Worm (Caenorhabditis elegans): Measurements from ENCODE around the gene C04C3.7.
"Not testable (repeated sequence)": the region's sequence is repeated elsewhere in the genome, so short reads cannot be mapped to it uniquely, and the experiment has no call there.

C04C3.7 gene

DNA sequence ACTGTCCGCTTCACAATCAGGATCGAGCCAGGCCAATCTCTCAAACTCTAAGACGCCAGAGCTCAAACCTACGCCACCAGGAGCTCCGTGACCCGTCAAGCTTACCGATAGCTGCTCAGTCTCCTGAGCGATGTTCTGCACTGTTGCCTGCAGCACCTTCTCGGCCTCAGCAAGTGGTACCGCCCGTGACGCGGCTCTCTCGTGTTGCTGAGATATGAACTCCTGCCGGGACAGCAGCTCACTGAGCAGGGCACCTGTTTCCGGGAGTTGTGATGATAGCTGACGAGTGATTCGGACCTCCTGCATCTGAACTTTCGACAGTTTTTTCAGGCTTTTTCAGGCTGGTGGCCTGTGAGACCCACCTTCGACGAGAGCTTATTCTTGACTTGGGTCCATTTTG, 35.2 kb downstream of the C04C3.7 start:
- TF ChIP-seq pqm-1 (tag; optimal IDR thresholded peaks at IDR 0.05) (no peak), che-1 (tag; optimal IDR thresholded peaks at IDR 0.05) (no peak), unc-55 (GFP tag; optimal IDR thresholded peaks at IDR 0.05) (no peak), sdc-2 (tag; optimal IDR thresholded peaks at IDR 0.05) (no peak), Y22D7AL.16 (tag; optimal IDR thresholded peaks at IDR 0.05) (no peak), T23F11.4 (GFP tag; optimal IDR thresholded peaks at IDR 0.05) (no peak), dmd-4 (tag; optimal IDR thresholded peaks at IDR 0.05; ENCODE audit: borderline replicate concordance) (no peak), npax-4 (tag; optimal IDR thresholded peaks at IDR 0.05) (no peak), hlh-15 (tag; optimal IDR thresholded peaks at IDR 0.05) (no peak), ztf-16 (tag; optimal IDR thresholded peaks at IDR 0.05) (no peak), pros-1 (tag; optimal IDR thresholded peaks at IDR 0.05) (no peak), syd-9 (tag; optimal IDR thresholded peaks at IDR 0.05) (no peak), nhr-11 (tag; optimal IDR thresholded peaks at IDR 0.05) (no peak), ceh-18 (tag; optimal IDR thresholded peaks at IDR 0.05) (no peak), hlh-13 (GFP tag; optimal IDR thresholded peaks at IDR 0.05) (no peak), sox-2 (GFP tag; IDR thresholded peaks at IDR 0.05) (no peak), F13H6.1 (tag; optimal IDR thresholded peaks at IDR 0.05) (no peak), pha-2 (tag; optimal IDR thresholded peaks at IDR 0.05) (no peak)

DNA sequence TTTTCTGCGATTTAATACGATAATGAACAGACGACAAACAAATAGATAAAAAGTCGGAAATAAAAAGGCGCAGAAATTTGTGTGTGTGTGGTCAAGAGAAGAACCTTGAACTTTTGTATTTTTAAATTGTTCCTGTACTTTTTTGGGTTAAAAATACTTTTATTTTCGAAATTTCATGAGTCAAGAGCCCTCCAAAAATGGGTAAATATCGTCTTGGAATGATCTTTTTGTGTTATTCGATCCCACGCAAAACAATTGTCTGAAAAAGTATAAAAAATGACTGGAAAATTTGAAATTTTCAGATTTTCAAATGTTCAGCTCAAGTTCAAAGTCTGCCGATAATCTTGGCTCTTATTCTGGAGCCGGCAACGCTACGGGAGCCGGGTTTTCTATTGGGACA, 37.7 kb downstream of the C04C3.7 start, which contains the start of gene C04C3.14:
C04C3.14 (plus strand) TSS at position 301 of the 400 bp plus-strand sequence.
- TF ChIP-seq hlh-30 (tag; optimal IDR thresholded peaks at IDR 0.05; ENCODE audit: insufficient read depth) (no peak), madf-2 (tag; optimal IDR thresholded peaks at IDR 0.05) (no peak), dve-1 (tag; optimal IDR thresholded peaks at IDR 0.05) (no peak), tbx-7 (tag; optimal IDR thresholded peaks at IDR 0.05) (no peak), pha-4 (tag; optimal IDR thresholded peaks at IDR 0.05) (no peak), fkh-6 (tag; optimal IDR thresholded peaks at IDR 0.05) (no peak), npax-4 (tag; optimal IDR thresholded peaks at IDR 0.05) (no peak), lim-6 (tag; optimal IDR thresholded peaks at IDR 0.05) (no peak), dmd-4 (tag; optimal IDR thresholded peaks at IDR 0.05; ENCODE audit: borderline replicate concordance) (no peak), ama-1 (optimal IDR thresholded peaks at IDR 0.05) (no peak), pax-1 (tag; optimal IDR thresholded peaks at IDR 0.05) (no peak), ceh-2 (tag; optimal IDR thresholded peaks at IDR 0.05) (no peak), mec-3 (tag; optimal IDR thresholded peaks at IDR 0.05; ENCODE audit: borderline replicate concordance) (no peak), ceh-48 (tag; optimal IDR thresholded peaks at IDR 0.05) (no peak)

DNA sequence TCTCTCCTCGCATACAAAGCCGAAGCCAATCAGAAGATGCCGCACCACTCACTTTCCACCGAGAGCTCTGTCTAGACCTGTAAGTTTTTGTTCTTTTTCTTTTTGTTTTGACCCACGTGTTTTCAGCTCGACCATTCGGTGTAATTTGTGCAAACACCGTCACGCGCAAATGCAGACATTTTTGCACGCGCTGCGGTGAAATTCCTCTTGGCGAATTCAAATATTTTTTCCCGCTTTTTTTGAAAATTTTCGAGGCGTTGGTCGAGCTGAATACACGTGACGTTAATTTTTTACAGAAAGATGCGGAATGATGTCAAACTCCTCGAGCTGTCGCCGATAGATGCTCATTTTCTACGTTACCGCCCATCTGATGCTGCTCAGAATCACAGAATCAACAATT, 39.2 kb downstream of the C04C3.7 start, which contains the start of gene C04C3.4:
C04C3.4 (plus strand) TSS at position 301 of the 400 bp plus-strand sequence.
- TF ChIP-seq ceh-30 (tag; optimal IDR thresholded peaks at IDR 0.05); ceh-22 (tag; optimal IDR thresholded peaks at IDR 0.05); unc-3 (GFP tag; conservative IDR thresholded peaks at IDR 0.05); unc-3 (tag; optimal IDR thresholded peaks at IDR 0.05): not testable (repeated sequence)

DNA sequence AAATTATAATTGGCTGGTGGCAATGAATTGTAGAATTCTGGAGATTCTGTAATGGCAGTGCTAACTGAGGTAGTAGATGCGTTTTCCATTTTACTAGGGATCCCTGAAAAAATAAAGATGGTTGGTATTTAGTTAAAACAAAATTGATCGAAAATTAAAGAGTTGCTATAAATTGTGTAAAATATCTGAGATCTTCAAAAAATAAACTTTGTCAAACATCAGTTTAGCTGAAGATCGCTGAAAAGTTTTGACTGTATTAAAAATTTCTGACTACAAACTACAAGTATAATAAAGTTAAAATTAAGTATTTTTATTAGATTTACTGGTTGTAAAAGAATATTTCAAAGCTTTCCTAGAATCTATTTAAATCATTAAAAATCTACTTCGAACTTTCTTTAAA, 43.3 kb downstream of the C04C3.7 start, which contains the start of gene B0546.5:
B0546.5 (minus strand) TSS at position 101 of the 400 bp plus-strand sequence.
- TF ChIP-seq pha-2, odd-2, nhr-232 (tag; optimal IDR thresholded peaks at IDR 0.05): not testable (repeated sequence)

Data from whole organism, late embryonic.